Worm (Caenorhabditis elegans) whole organism, young adult: ENCODE results near the gene clec-122.
A peak's percentile ranks its signal among the peaks of the same experiment; 100 is the strongest.

ENCODE experiments used
- C06A6.2 ChIP-seq: fragments of 200-800 bp; sonication (Bioruptor generic); conservative IDR thresholded peaks from 2 replicates; pipeline ENCODE4 v1.3.6; 2022; ENCODE audit warnings: missing genetic modification characterization, missing compliant biosample characterization
- F33H1.4 ChIP-seq: fragments of 200-800 bp; sonication (Bioruptor generic); IDR thresholded peaks from 2 replicates; pipeline ENCODE4 v1.3.6; 2022; ENCODE audit warnings: missing genetic modification reagents, missing genetic modification characterization, missing compliant biosample characterization
- F52B5.7 ChIP-seq: sonication (generic microtip); optimal IDR thresholded peaks from 2 replicates; lab custom pipeline; 2016; ENCODE audit warnings: mild to moderate bottlenecking, missing genetic modification characterization, missing compliant biosample characterization
- F55B11.4 ChIP-seq: sonication (generic microtip); optimal IDR thresholded peaks from 2 replicates; lab custom pipeline; 2016; ENCODE audit warnings: missing compliant biosample characterization, missing genetic modification characterization, borderline replicate concordance; ENCODE audit not compliant: insufficient read depth
- K12H6.12 ChIP-seq: fragments of 200-800 bp; sonication (Bioruptor generic); optimal IDR thresholded peaks from 2 replicates; lab custom pipeline; 2018; ENCODE audit warnings: mild to moderate bottlenecking, missing genetic modification characterization, missing compliant biosample characterization
- T07F8.4 ChIP-seq: sonication (generic microtip); optimal IDR thresholded peaks from 2 replicates; lab custom pipeline; 2016; ENCODE audit warnings: mild to moderate bottlenecking, missing genetic modification characterization, moderate library complexity, missing compliant biosample characterization
- Y53G8AR.9 ChIP-seq: fragments of 200-800 bp; sonication (Bioruptor generic); conservative IDR thresholded peaks from 2 replicates; pipeline ENCODE4 v1.3.6; 2022; ENCODE audit warnings: missing genetic modification reagents, missing genetic modification characterization, missing compliant biosample characterization
- akir-1 ChIP-seq: fragments of 200-800 bp; sonication (Bioruptor generic); optimal IDR thresholded peaks from 2 replicates; lab custom pipeline; 2018; ENCODE audit warnings: mild to moderate bottlenecking, missing genetic modification characterization, moderate library complexity, missing compliant biosample characterization
- bed-1 ChIP-seq: fragments of 200-800 bp; sonication (Bioruptor generic); IDR thresholded peaks from 2 replicates; pipeline ENCODE4 v1.3.6; 2022; ENCODE audit warnings: missing genetic modification reagents, missing genetic modification characterization, missing compliant biosample characterization
- ccch-3 ChIP-seq: fragments of 200-800 bp; sonication (Bioruptor generic); optimal IDR thresholded peaks from 2 replicates; lab custom pipeline; 2018; ENCODE audit warnings: mild to moderate bottlenecking, missing genetic modification characterization, missing compliant biosample characterization
- cebp-1 ChIP-seq, 2 experiments: fragments of 200-800 bp in 1 of 2; sonication (Bioruptor generic) in 1 of 2; sonication (generic microtip) in 1 of 2; IDR thresholded peaks in 1 of 2; optimal IDR thresholded peaks in 1 of 2; 2 replicates each; pipeline versions ENCODE4 v1.3.6 to Lab custom; 2017 to 2022; ENCODE audit warnings: missing compliant biosample characterization in 2 of 2, missing genetic modification characterization in 2 of 2, mild to moderate bottlenecking in 1 of 2, missing genetic modification reagents in 1 of 2, moderate library complexity in 1 of 2
- cebp-2 ChIP-seq: fragments of 200-800 bp; sonication (Bioruptor generic); IDR thresholded peaks from 2 replicates; pipeline ENCODE4 v1.3.6; 2022; ENCODE audit warnings: missing genetic modification characterization, missing compliant biosample characterization
- ceh-100 ChIP-seq: fragments of 200-800 bp; sonication (Bioruptor generic); IDR thresholded peaks from 2 replicates; pipeline ENCODE4 v1.3.6; 2022; ENCODE audit warnings: missing genetic modification reagents, missing genetic modification characterization, missing compliant biosample characterization
- ceh-91 ChIP-seq: fragments of 200-800 bp; sonication (Bioruptor generic); IDR thresholded peaks from 2 replicates; pipeline ENCODE4 v1.3.6; 2022; ENCODE audit warnings: missing genetic modification reagents, missing genetic modification characterization, missing compliant biosample characterization
- egrh-3 ChIP-seq: fragments of 200-800 bp; sonication (Bioruptor generic); IDR thresholded peaks from 2 replicates; pipeline ENCODE4 v1.3.6; 2022; ENCODE audit warnings: missing genetic modification reagents, missing genetic modification characterization, missing compliant biosample characterization
- ets-4 ChIP-seq: fragments of 200-800 bp; sonication (Bioruptor generic); optimal IDR thresholded peaks from 2 replicates; lab custom pipeline; 2018; ENCODE audit warnings: mild to moderate bottlenecking, missing genetic modification characterization, missing compliant biosample characterization
- hrde-1 ChIP-seq: sonication (generic microtip); optimal IDR thresholded peaks from 2 replicates; lab custom pipeline; 2016; ENCODE audit warnings: missing genetic modification characterization, mild to moderate bottlenecking, missing compliant biosample characterization, moderate library complexity, missing genotype, missing genetic modification reagents, borderline replicate concordance
- let-607 ChIP-seq, 2 experiments: fragments of 200-800 bp in 1 of 2; sonication (Bioruptor generic) in 1 of 2; sonication (generic microtip) in 1 of 2; optimal IDR thresholded peaks; 2 replicates each; lab custom pipeline; 2016 to 2018; ENCODE audit warnings: mild to moderate bottlenecking in 2 of 2, missing compliant biosample characterization in 2 of 2, missing genetic modification characterization in 2 of 2, moderate library complexity in 2 of 2, missing genotype in 1 of 2
- lin-35 ChIP-seq, 3 experiments: fragments of 150-350 bp in 2 of 3; sonication (generic microtip) in 1 of 3; optimal IDR thresholded peaks; 2 replicates each; lab custom pipeline; 2014 to 2018; ENCODE audit warnings: missing biosample characterization in 3 of 3, missing genetic modification characterization in 3 of 3, missing genetic modification reagents in 3 of 3
- madf-10 ChIP-seq: sonication (generic microtip); optimal IDR thresholded peaks from 2 replicates; lab custom pipeline; 2016; ENCODE audit warnings: mild to moderate bottlenecking, missing genetic modification characterization, missing compliant biosample characterization
- mcd-1 ChIP-seq: fragments of 200-800 bp; sonication (Bioruptor generic); IDR thresholded peaks from 2 replicates; pipeline ENCODE4 v1.3.6; 2022; ENCODE audit warnings: missing genetic modification reagents, missing genetic modification characterization, missing compliant biosample characterization
- nfya-1 ChIP-seq: sonication (generic microtip); optimal IDR thresholded peaks from 2 replicates; lab custom pipeline; 2017; ENCODE audit warnings: antibody characterized with exemption, missing compliant biosample characterization, missing genetic modification characterization, borderline replicate concordance; ENCODE audit not compliant: insufficient read depth
- nfya-2 ChIP-seq: fragments of 200-800 bp; sonication (Bioruptor generic); IDR thresholded peaks from 2 replicates; pipeline ENCODE4 v1.3.6; 2022; ENCODE audit warnings: missing genetic modification reagents, missing genetic modification characterization, missing compliant biosample characterization
- nhr-27 ChIP-seq: fragments of 200-800 bp; sonication (Bioruptor generic); optimal IDR thresholded peaks from 2 replicates; lab custom pipeline; 2018; ENCODE audit warnings: mild to moderate bottlenecking, missing genetic modification characterization, moderate library complexity, missing compliant biosample characterization
- rec-8 ChIP-seq, 2 experiments: sonication (generic microtip); optimal IDR thresholded peaks; 2 replicates each; lab custom pipeline; 2016; ENCODE audit warnings: mild to moderate bottlenecking in 2 of 2, missing genetic modification characterization in 2 of 2, missing genetic modification reagents in 2 of 2, missing genotype in 2 of 2, missing biosample characterization in 1 of 2, missing compliant biosample characterization in 1 of 2, moderate library complexity in 1 of 2
- sea-2 ChIP-seq: fragments of 200-800 bp; sonication (Bioruptor generic); IDR thresholded peaks from 2 replicates; pipeline ENCODE4 v1.3.6; 2022; ENCODE audit warnings: missing genetic modification characterization, missing compliant biosample characterization
- snpc-1.1 ChIP-seq: sonication (generic microtip); optimal IDR thresholded peaks from 2 replicates; lab custom pipeline; 2017; ENCODE audit warnings: missing genetic modification characterization, mild to moderate bottlenecking, missing compliant biosample characterization, antibody characterized with exemption, moderate library complexity, missing genotype, missing genetic modification reagents; ENCODE audit not compliant: insufficient read depth
- snpc-4 ChIP-seq, 5 experiments: fragments of 150-350 bp in 1 of 5; sonication (generic microtip) in 4 of 5; optimal IDR thresholded peaks; 2 replicates each; lab custom pipeline; 2014 to 2018; ENCODE audit warnings: missing genetic modification characterization in 5 of 5, missing biosample characterization in 3 of 5, antibody characterized with exemption in 2 of 5, mild to moderate bottlenecking in 2 of 5, missing compliant biosample characterization in 2 of 5, missing genotype in 2 of 5, moderate library complexity in 2 of 5, missing genetic modification reagents in 1 of 5
- somi-1 ChIP-seq: fragments of 200-800 bp; sonication (Bioruptor generic); optimal IDR thresholded peaks from 2 replicates; lab custom pipeline; 2018; ENCODE audit warnings: mild to moderate bottlenecking, missing genetic modification characterization, missing compliant biosample characterization
- tbp1 ChIP-seq: fragments of 200-800 bp; sonication (Bioruptor generic); optimal IDR thresholded peaks from 2 replicates; lab custom pipeline; 2018; ENCODE audit warnings: mild to moderate bottlenecking, missing genetic modification characterization, missing compliant biosample characterization
- tbx-9 ChIP-seq: sonication (generic microtip); optimal IDR thresholded peaks from 2 replicates; lab custom pipeline; 2016; ENCODE audit warnings: borderline replicate concordance, missing genetic modification characterization, inconsistent platforms, missing compliant biosample characterization
- tlf-1 ChIP-seq: fragments of 200-800 bp; sonication (Bioruptor generic); optimal IDR thresholded peaks from 2 replicates; lab custom pipeline; 2018; ENCODE audit warnings: mild to moderate bottlenecking, missing genetic modification characterization, missing compliant biosample characterization
- zfh-2 ChIP-seq: fragments of 200-800 bp; sonication (Bioruptor generic); conservative IDR thresholded peaks from 2 replicates; pipeline ENCODE4 v1.3.6; 2022; ENCODE audit warnings: missing genetic modification reagents, missing genetic modification characterization, missing compliant biosample characterization
- ztf-6 ChIP-seq: fragments of 200-800 bp; sonication (Bioruptor generic); IDR thresholded peaks from 2 replicates; pipeline ENCODE4 v1.3.6; 2022; ENCODE audit warnings: missing genetic modification reagents, missing genetic modification characterization, missing compliant biosample characterization

clec-122 gene

DNA sequence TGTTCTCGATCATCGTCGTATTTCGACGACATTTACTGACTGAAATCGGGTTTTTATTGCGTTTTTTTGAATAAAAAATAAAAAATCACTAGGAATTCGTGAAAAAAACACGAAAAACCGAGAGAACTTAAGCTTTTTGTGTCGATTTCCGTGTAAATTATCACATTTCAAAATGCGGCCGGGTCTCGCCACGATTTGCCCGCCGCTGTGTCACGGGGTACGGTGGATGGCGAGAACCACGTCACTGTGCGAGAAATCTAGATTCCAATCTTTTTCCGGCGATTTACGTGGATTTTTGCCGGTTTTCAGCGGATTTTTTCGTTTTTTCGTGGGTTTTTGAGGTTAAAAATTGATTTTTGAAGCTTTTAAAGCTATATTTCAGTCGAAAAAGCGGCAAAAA lies 28.9 kb upstream of the clec-122 start, which contains the start of gene Y25C1A.8 (continued):
- peak; percentile 83 for TF ChIP-seq ceh-100 (GFP tag; lab: Robert Waterston, UW)
- TF ChIP-seq snpc-1.1, result no peak
- no peak for TF ChIP-seq F52B5.7
- peak; percentile 92 for TF ChIP-seq mcd-1 (GFP tag; lab: Robert Waterston, UW)
- peak; percentile 100 for TF ChIP-seq F33H1.4
- TF ChIP-seq zfh-2 (GFP tag; lab: Robert Waterston, UW), result peak; percentile 86
- no peak for TF ChIP-seq bed-1 (GFP tag; lab: Robert Waterston, UW)

DNA sequence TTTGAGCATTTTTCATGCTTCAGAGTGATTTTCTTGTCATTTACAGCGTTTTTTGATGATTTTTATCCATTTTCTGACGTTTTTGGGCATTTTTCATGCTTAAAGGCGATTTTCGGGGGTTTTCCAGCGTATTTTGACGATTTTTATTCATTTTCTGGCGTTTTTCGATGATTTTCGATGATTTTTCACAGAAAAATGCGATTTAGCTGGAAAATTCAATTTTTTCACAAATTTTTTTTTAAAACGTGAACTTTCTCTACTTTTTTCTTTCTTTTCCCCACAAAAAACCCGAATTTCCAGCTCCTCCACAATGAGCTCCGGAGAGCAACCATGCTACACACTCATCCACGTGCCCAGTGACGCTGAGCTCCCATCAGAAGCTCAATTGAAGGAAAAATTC lies 27.4 kb upstream of the clec-122 start, which contains the start of gene copb-1:
Gene copb-1 (plus strand): TSS at position 301 of the 400 bp plus-strand sequence.
- TF ChIP-seq let-607 (tag; optimal IDR thresholded peaks at IDR 0.05; lab: Kevin White, UChicago) (no peak), ztf-6 (no peak), sea-2 (GFP tag; lab: Robert Waterston, UW) (no peak), cebp-1 (GFP tag; IDR thresholded peaks at IDR 0.05; lab: Robert Waterston, UW) (no peak), cebp-1 (tag; optimal IDR thresholded peaks at IDR 0.05; lab: Kevin White, UChicago) (no peak), K12H6.12 (tag; lab: Kevin White, UChicago) (no peak), lin-35 (GFP tag; optimal IDR thresholded peaks at IDR 0.05; lab: Kevin White, UChicago) (no peak), somi-1 (GFP tag; lab: Kevin White, UChicago) (no peak), rec-8 (tag; optimal IDR thresholded peaks at IDR 0.05; lab: Kevin White, UChicago) (no peak), akir-1 (GFP tag; lab: Kevin White, UChicago) (no peak), tbp1 (no peak), tlf-1 (GFP tag; lab: Kevin White, UChicago) (no peak)

DNA sequence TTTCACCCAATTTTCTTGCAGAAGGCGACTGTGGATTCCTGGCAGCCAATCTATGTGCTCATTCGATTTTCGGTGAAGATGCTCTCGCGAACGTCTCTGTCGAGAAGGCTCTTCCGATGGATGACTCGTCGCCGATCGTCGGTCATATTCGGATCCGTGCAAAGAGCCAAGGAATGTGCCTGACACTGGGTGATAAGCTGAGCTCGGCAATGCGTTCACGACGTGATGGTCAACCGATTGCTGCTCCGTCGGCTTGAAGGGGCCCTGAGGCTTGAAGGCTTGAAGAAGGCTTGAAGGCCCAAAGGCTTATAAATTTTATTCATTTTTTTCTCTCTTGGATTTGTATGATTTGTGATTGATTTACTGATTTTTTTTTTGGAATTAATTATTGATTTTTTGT lies 18.7 kb upstream of the clec-122 start:
- TF ChIP-seq nfya-1 (tag; lab: Kevin White, UChicago), result no peak
- TF ChIP-seq T07F8.4 (tag; lab: Kevin White, UChicago), result no peak
- TF ChIP-seq zfh-2 (GFP tag; lab: Robert Waterston, UW), result peak; percentile 67

DNA sequence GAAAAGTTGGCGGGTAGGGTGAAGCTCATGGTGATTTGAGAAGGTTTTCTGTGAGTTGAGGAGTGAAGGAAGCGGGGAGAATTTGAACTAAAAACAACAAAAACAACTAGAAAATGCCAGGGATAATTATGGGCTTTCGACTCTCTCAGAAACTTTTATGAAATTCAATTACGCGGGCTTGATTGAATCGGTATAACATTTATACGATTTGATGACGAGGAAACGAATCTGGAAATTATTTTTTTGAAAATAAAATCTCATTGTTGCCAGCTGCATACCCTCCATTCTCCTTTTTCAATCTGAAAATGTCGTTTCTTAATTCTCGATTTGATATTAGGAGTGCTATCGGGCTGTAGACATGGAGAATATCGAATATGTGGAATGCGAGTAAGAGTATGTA lies 14.6 kb upstream of the clec-122 start, which contains the start of gene srg-21:
Gene srg-21 (minus strand): TSS at position 101 of the 400 bp plus-strand sequence.
- no peak for TF ChIP-seq F55B11.4
- no peak for TF ChIP-seq cebp-2 (GFP tag; lab: Robert Waterston, UW)
- TF ChIP-seq ceh-91 (GFP tag; lab: Robert Waterston, UW), result no peak
- TF ChIP-seq tbx-9 (tag; lab: Kevin White, UChicago), result no peak
- TF ChIP-seq egrh-3 (GFP tag; lab: Robert Waterston, UW), result no peak
- TF ChIP-seq C06A6.2 (GFP tag; lab: Robert Waterston, UW), result no peak
- no peak for TF ChIP-seq Y53G8AR.9 (GFP tag; lab: Robert Waterston, UW)
- TF ChIP-seq ets-4 (GFP tag; lab: Kevin White, UChicago), result no peak
- TF ChIP-seq nfya-2 (GFP tag; lab: Robert Waterston, UW), result no peak
- no peak for TF ChIP-seq hrde-1 (tag; lab: Kevin White, UChicago)
- TF ChIP-seq snpc-4 (GFP tag; optimal IDR thresholded peaks at IDR 0.05; lab: Kevin White, UChicago), result no peak
- TF ChIP-seq snpc-4 (tag; optimal IDR thresholded peaks at IDR 0.05; lab: Kevin White, UChicago), result no peak
- TF ChIP-seq nhr-27, result no peak
- TF ChIP-seq madf-10, result no peak
- TF ChIP-seq ccch-3 (GFP tag; lab: Kevin White, UChicago), result no peak
- TF ChIP-seq F52B5.7, result no peak
- no peak for TF ChIP-seq F33H1.4
